Worm (Caenorhabditis elegans): ENCODE data around the gene pnp-1.

The pnp-1 gene

ce11 chrIV:314475-314874 lies 16.4 kb upstream of the pnp-1 start:
- no peak for TF ChIP-seq sptf-2 (GFP tag; optimal IDR thresholded peaks at IDR 0.05)
- no peak for TF ChIP-seq lsl-1 (GFP tag; optimal IDR thresholded peaks at IDR 0.05)
- TF ChIP-seq rpc-1 (optimal IDR thresholded peaks at IDR 0.05): no peak
- no peak for TF ChIP-seq rpc-1 (tag; optimal IDR thresholded peaks at IDR 0.05)
- TF ChIP-seq mel-28 (tag; optimal IDR thresholded peaks at IDR 0.05; ENCODE audit: borderline replicate concordance): no peak
- no peak for TF ChIP-seq aptf-2 (GFP tag; conservative IDR thresholded peaks at IDR 0.05)
- TF ChIP-seq ceh-91 (GFP tag; IDR thresholded peaks at IDR 0.05): no peak
- no peak for TF ChIP-seq ztf-3 (GFP tag; optimal IDR thresholded peaks at IDR 0.05)
- TF ChIP-seq ceh-27 (GFP tag; optimal IDR thresholded peaks at IDR 0.05): no peak
- no peak for TF ChIP-seq dpl-1 (GFP tag; optimal IDR thresholded peaks at IDR 0.05)
- TF ChIP-seq egl-18 (GFP tag; IDR thresholded peaks at IDR 0.05): no peak
- TF ChIP-seq madf-6 (GFP tag; IDR thresholded peaks at IDR 0.05): no peak
- no peak for TF ChIP-seq ztf-6 (GFP tag; IDR thresholded peaks at IDR 0.05)
- no peak for TF ChIP-seq F55B11.4 (tag; optimal IDR thresholded peaks at IDR 0.05; ENCODE audit: borderline replicate concordance, insufficient read depth)
- no peak for TF ChIP-seq repo-1 (tag; optimal IDR thresholded peaks at IDR 0.05)
- TF ChIP-seq snpc-1.1 (tag; optimal IDR thresholded peaks at IDR 0.05; ENCODE audit: insufficient read depth): no peak

DNA sequence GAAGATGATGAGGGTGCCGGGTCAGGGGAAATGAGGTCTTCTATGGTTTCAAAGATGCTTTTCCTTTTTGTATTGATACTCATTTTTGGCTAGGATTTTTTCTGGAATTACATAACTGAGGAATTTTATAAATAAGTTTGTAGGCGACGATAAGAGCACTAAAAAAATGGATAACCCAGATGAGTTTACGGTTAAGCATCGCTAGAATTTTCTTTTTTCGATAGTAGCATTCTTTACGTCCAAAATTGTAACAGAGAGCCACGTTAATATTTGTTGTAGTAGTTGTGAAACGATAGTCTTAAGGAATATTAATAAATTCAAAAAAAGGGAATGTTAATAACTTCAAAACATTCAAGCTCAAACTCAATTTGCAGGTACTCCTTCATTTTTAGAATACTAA lies 15.5 kb upstream of the pnp-1 start, which contains the start of gene snai-1:
Gene snai-1, minus strand, starts transcription at position 101 of the 400 bp plus-strand sequence.
- no peak for TF ChIP-seq tbp1 (GFP tag; optimal IDR thresholded peaks at IDR 0.05)
- TF ChIP-seq ZK185.1 (tag; optimal IDR thresholded peaks at IDR 0.05; ENCODE audit: poor library complexity, severe bottlenecking): no peak
- TF ChIP-seq ekl-4 (GFP tag; IDR thresholded peaks at IDR 0.05): no peak
- TF ChIP-seq gei-17 (GFP tag; optimal IDR thresholded peaks at IDR 0.05): no peak
- TF ChIP-seq rpc-1 (optimal IDR thresholded peaks at IDR 0.05): no peak
- TF ChIP-seq rpc-1 (tag; optimal IDR thresholded peaks at IDR 0.05): no peak
- no peak for TF ChIP-seq lag-1 (GFP tag; IDR thresholded peaks at IDR 0.05)
- TF ChIP-seq nhr-80 (tag; optimal IDR thresholded peaks at IDR 0.05): no peak
- TF ChIP-seq C17E4.6 (GFP tag; IDR thresholded peaks at IDR 0.05): no peak
- TF ChIP-seq F37B4.10 (GFP tag; IDR thresholded peaks at IDR 0.05): no peak
- no peak for TF ChIP-seq somi-1 (GFP tag; optimal IDR thresholded peaks at IDR 0.05)
- TF ChIP-seq egl-44 (GFP tag; IDR thresholded peaks at IDR 0.05): no peak
- no peak for TF ChIP-seq egl-18 (GFP tag; IDR thresholded peaks at IDR 0.05)
- no peak for TF ChIP-seq F57C9.4 (tag; optimal IDR thresholded peaks at IDR 0.05)
- TF ChIP-seq tlf-1 (GFP tag; optimal IDR thresholded peaks at IDR 0.05): no peak
- TF ChIP-seq ceh-40 (GFP tag; IDR thresholded peaks at IDR 0.05): no peak
- no peak for TF ChIP-seq T07F8.4 (tag; optimal IDR thresholded peaks at IDR 0.05)
- TF ChIP-seq K12H6.12 (tag; optimal IDR thresholded peaks at IDR 0.05): no peak
- no peak for TF ChIP-seq zfh-2 (GFP tag; conservative IDR thresholded peaks at IDR 0.05)

ce11 chrIV:309526-309925 lies 11.4 kb upstream of the pnp-1 start:
- no peak for TF ChIP-seq lin-26 (GFP tag; IDR thresholded peaks at IDR 0.05)
- 0 out of 2 replicates have a peak, but pooled peaks have one; percentile 29 for TF ChIP-seq nfyb-1 (GFP tag; IDR thresholded peaks at IDR 0.05)
- TF ChIP-seq rcor-1 (GFP tag; IDR thresholded peaks at IDR 0.05): no peak
- TF ChIP-seq lin-40 (tag; optimal IDR thresholded peaks at IDR 0.05): peak; percentile 32
- TF ChIP-seq somi-1 (GFP tag; optimal IDR thresholded peaks at IDR 0.05): peak; percentile 60
- TF ChIP-seq ama-1 (optimal IDR thresholded peaks at IDR 0.05): no peak
- TF ChIP-seq ama-1 (GFP tag; optimal IDR thresholded peaks at IDR 0.05): no peak
- 0 out of 2 replicates have a peak, but pooled peaks have one; percentile 18 for TF ChIP-seq C06A6.2 (GFP tag; conservative IDR thresholded peaks at IDR 0.05)
- no peak for TF ChIP-seq pha-4 (tag; optimal IDR thresholded peaks at IDR 0.05)
- peak; percentile 63 for TF ChIP-seq ztf-26 (tag; optimal IDR thresholded peaks at IDR 0.05)
- no peak for TF ChIP-seq ztf-28 (GFP tag; IDR thresholded peaks at IDR 0.05)

Measured in whole organism, young adult.